Worm (Caenorhabditis elegans) whole organism, L3 larva: ENCODE measurements around the gene ceh-99.

Source experiments
- R02D3.7 ChIP-seq: fragments of 150-350 bp; optimal IDR thresholded peaks from 2 replicates; lab custom pipeline; 2014; ENCODE audit warnings: missing biosample characterization, missing genetic modification characterization
- ZK546.5 ChIP-seq: sonication (generic microtip); optimal IDR thresholded peaks from 2 replicates; lab custom pipeline; 2017; ENCODE audit warnings: missing biosample characterization, missing genetic modification characterization
- aly-2 ChIP-seq: fragments of 150-350 bp; optimal IDR thresholded peaks from 2 replicates; lab custom pipeline; 2014; ENCODE audit warnings: missing biosample characterization, missing genetic modification characterization
- ama-1 ChIP-seq: fragments of 150-350 bp; optimal IDR thresholded peaks from 2 replicates; lab custom pipeline; 2018
- ceh-16 ChIP-seq: sonication (generic microtip); optimal IDR thresholded peaks from 2 replicates; lab custom pipeline; 2017; ENCODE audit warnings: missing biosample characterization, missing genetic modification characterization
- ceh-28 ChIP-seq: fragments of 150-350 bp; optimal IDR thresholded peaks from 2 replicates; lab custom pipeline; 2014; ENCODE audit warnings: missing biosample characterization, missing genetic modification reagents, missing genetic modification characterization
- ceh-82 ChIP-seq: fragments of 150-350 bp; optimal IDR thresholded peaks from 2 replicates; lab custom pipeline; 2014; ENCODE audit warnings: missing biosample characterization, missing genetic modification characterization
- ceh-9 ChIP-seq: sonication (generic microtip); optimal IDR thresholded peaks from 2 replicates; lab custom pipeline; 2018; ENCODE audit warnings: missing biosample characterization, missing genetic modification characterization
- daf-12 ChIP-seq: fragments of 150-350 bp; optimal IDR thresholded peaks from 2 replicates; lab custom pipeline; 2014; ENCODE audit warnings: missing biosample characterization, missing genetic modification reagents, missing genetic modification characterization
- egl-27 ChIP-seq: sonication (generic microtip); optimal IDR thresholded peaks from 4 replicates; lab custom pipeline; 2017; ENCODE audit warnings: missing biosample characterization, missing genetic modification reagents, missing genetic modification characterization
- elt-1 ChIP-seq: fragments of 150-350 bp; optimal IDR thresholded peaks from 2 replicates; lab custom pipeline; 2014; ENCODE audit warnings: missing biosample characterization, missing genetic modification characterization
- elt-2 ChIP-seq: sonication (generic microtip); optimal IDR thresholded peaks from 2 replicates; lab custom pipeline; 2016; ENCODE audit warnings: missing genetic modification reagents, mild to moderate bottlenecking, missing genetic modification characterization, missing compliant biosample characterization
- eor-1 ChIP-seq, 2 experiments: fragments of 150-350 bp; optimal IDR thresholded peaks; 2 replicates each; lab custom pipeline; 2014 to 2018; ENCODE audit warnings: missing biosample characterization in 2 of 2, missing genetic modification characterization in 2 of 2
- fkh-10 ChIP-seq: sonication (generic microtip); optimal IDR thresholded peaks from 2 replicates; lab custom pipeline; 2017; ENCODE audit warnings: missing biosample characterization, missing genetic modification reagents, missing genetic modification characterization
- fos-1 ChIP-seq: fragments of 150-350 bp; optimal IDR thresholded peaks from 2 replicates; lab custom pipeline; 2014; ENCODE audit warnings: missing biosample characterization, missing genetic modification characterization
- hmg-11 ChIP-seq: sonication (generic microtip); optimal IDR thresholded peaks from 2 replicates; lab custom pipeline; 2016; ENCODE audit warnings: missing genetic modification characterization, missing compliant biosample characterization
- jun-1 ChIP-seq: fragments of 150-350 bp; optimal IDR thresholded peaks from 2 replicates; lab custom pipeline; 2014; ENCODE audit warnings: missing biosample characterization, missing genetic modification reagents, missing genetic modification characterization
- lin-15B ChIP-seq: fragments of 150-350 bp; optimal IDR thresholded peaks from 2 replicates; lab custom pipeline; 2014; ENCODE audit warnings: missing biosample characterization, missing genetic modification characterization
- lin-39 ChIP-seq: fragments of 150-350 bp; optimal IDR thresholded peaks from 2 replicates; lab custom pipeline; 2018; ENCODE audit warnings: missing biosample characterization, missing genetic modification reagents, missing genetic modification characterization
- lsy-12 ChIP-seq: sonication (generic microtip); optimal IDR thresholded peaks from 2 replicates; lab custom pipeline; 2016; ENCODE audit warnings: mild to moderate bottlenecking, missing genetic modification characterization, missing compliant biosample characterization
- mml-1 ChIP-seq: fragments of 150-350 bp; sonication (generic microtip); optimal IDR thresholded peaks from 3 replicates; lab custom pipeline; 2014; ENCODE audit warnings: missing biosample characterization, missing genetic modification characterization
- nfya-1 ChIP-seq: sonication (generic microtip); optimal IDR thresholded peaks from 2 replicates; lab custom pipeline; 2017; ENCODE audit warnings: missing genetic modification characterization, mild to moderate bottlenecking, missing compliant biosample characterization, antibody characterized with exemption, moderate library complexity; ENCODE audit not compliant: insufficient read depth
- nhr-11 ChIP-seq: fragments of 150-350 bp; optimal IDR thresholded peaks from 2 replicates; lab custom pipeline; 2014; ENCODE audit warnings: missing biosample characterization, missing genetic modification characterization
- nhr-12 ChIP-seq: fragments of 150-350 bp; optimal IDR thresholded peaks from 2 replicates; lab custom pipeline; 2014; ENCODE audit warnings: missing biosample characterization, missing genetic modification characterization
- nhr-23 ChIP-seq: fragments of 150-350 bp; optimal IDR thresholded peaks from 2 replicates; lab custom pipeline; 2014; ENCODE audit warnings: missing biosample characterization, missing genetic modification reagents, missing genetic modification characterization
- nhr-237 ChIP-seq: fragments of 150-350 bp; optimal IDR thresholded peaks from 2 replicates; lab custom pipeline; 2014; ENCODE audit warnings: missing biosample characterization, missing genetic modification characterization
- nhr-25 ChIP-seq: sonication (generic microtip); optimal IDR thresholded peaks from 2 replicates; lab custom pipeline; 2017; ENCODE audit warnings: missing biosample characterization, missing genetic modification characterization
- nhr-28 ChIP-seq: fragments of 150-350 bp; optimal IDR thresholded peaks from 2 replicates; lab custom pipeline; 2014; ENCODE audit warnings: missing biosample characterization, missing genetic modification characterization
- nhr-43 ChIP-seq: sonication (generic microtip); optimal IDR thresholded peaks from 2 replicates; lab custom pipeline; 2016; ENCODE audit warnings: mild to moderate bottlenecking, missing genetic modification characterization, missing compliant biosample characterization; ENCODE audit not compliant: poor library complexity, severe bottlenecking
- nhr-67 ChIP-seq: fragments of 150-350 bp; optimal IDR thresholded peaks from 2 replicates; lab custom pipeline; 2014; ENCODE audit warnings: missing biosample characterization, missing genetic modification characterization
- nhr-76 ChIP-seq: fragments of 150-350 bp; sonication (generic microtip); optimal IDR thresholded peaks from 5 replicates; lab custom pipeline; 2014; ENCODE audit warnings: missing biosample characterization, missing genetic modification characterization
- nhr-77 ChIP-seq: fragments of 150-350 bp; optimal IDR thresholded peaks from 2 replicates; lab custom pipeline; 2014; ENCODE audit warnings: missing biosample characterization, missing genetic modification characterization
- pha-4 ChIP-seq: fragments of 150-350 bp; optimal IDR thresholded peaks from 2 replicates; lab custom pipeline; 2014; ENCODE audit warnings: missing biosample characterization, missing genetic modification reagents, missing genetic modification characterization
- pqm-1 ChIP-seq: fragments of 150-350 bp; optimal IDR thresholded peaks from 2 replicates; lab custom pipeline; 2017; ENCODE audit warnings: missing biosample characterization, missing genetic modification characterization, inconsistent platforms
- sea-2 ChIP-seq: fragments of 150-350 bp; sonication (generic microtip); optimal IDR thresholded peaks from 4 replicates; lab custom pipeline; 2014; ENCODE audit warnings: missing biosample characterization, missing genetic modification reagents, missing genetic modification characterization
- skn-1 ChIP-seq: fragments of 150-350 bp; optimal IDR thresholded peaks from 2 replicates; lab custom pipeline; 2014; ENCODE audit warnings: missing biosample characterization, missing genetic modification characterization
- snpc-4 ChIP-seq: fragments of 150-350 bp; optimal IDR thresholded peaks from 2 replicates; lab custom pipeline; 2014; ENCODE audit warnings: missing biosample characterization, missing genetic modification characterization
- tbx-2 ChIP-seq: sonication (generic microtip); optimal IDR thresholded peaks from 2 replicates; lab custom pipeline; 2016; ENCODE audit warnings: mild to moderate bottlenecking, missing genetic modification characterization, missing compliant biosample characterization
- unc-62 ChIP-seq: fragments of 150-350 bp; sonication (generic microtip); optimal IDR thresholded peaks from 4 replicates; lab custom pipeline; 2014; ENCODE audit warnings: missing biosample characterization, missing genetic modification reagents, missing genetic modification characterization
- zag-1 ChIP-seq: fragments of 150-350 bp; optimal IDR thresholded peaks from 2 replicates; lab custom pipeline; 2014; ENCODE audit warnings: missing biosample characterization, missing genetic modification characterization
- ztf-4 ChIP-seq: fragments of 150-350 bp; optimal IDR thresholded peaks from 2 replicates; lab custom pipeline; 2014; ENCODE audit warnings: missing biosample characterization, missing genetic modification characterization

ceh-99 gene

ce11 chrII:12491936-12492335 lies 27.8 kb upstream of the ceh-99 start, which contains the start of gene srz-6:
Gene srz-6 (plus strand): TSS chrII:12492236.
- TF ChIP-seq daf-12 (tag; lab: Kevin White, UChicago): no peak
- no peak for TF ChIP-seq nhr-237
- no peak for TF ChIP-seq lin-39
- no peak for TF ChIP-seq jun-1
- no peak for TF ChIP-seq lsy-12 (tag; lab: Kevin White, UChicago)
- no peak for TF ChIP-seq zag-1 (tag; lab: Kevin White, UChicago)
- TF ChIP-seq eor-1 (tag; optimal IDR thresholded peaks at IDR 0.05; lab: Kevin White, UChicago): no peak
- TF ChIP-seq nhr-25 (tag; lab: Kevin White, UChicago): no peak
- no peak for TF ChIP-seq elt-1
- TF ChIP-seq nhr-28 (tag; lab: Kevin White, UChicago): no peak
- no peak for TF ChIP-seq nhr-76
- no peak for TF ChIP-seq fkh-10 (GFP tag; lab: Kevin White, UChicago)
- no peak for TF ChIP-seq fos-1 (tag; lab: Kevin White, UChicago)
- no peak for TF ChIP-seq aly-2 (tag; lab: Kevin White, UChicago)
- no peak for TF ChIP-seq hmg-11 (tag; lab: Kevin White, UChicago)

ce11 chrII:12494067-12494477 lies 25.7 kb upstream of the ceh-99 start:
- TF ChIP-seq elt-1: no peak
- TF ChIP-seq lin-15B (tag; lab: Kevin White, UChicago): no peak
- TF ChIP-seq pha-4 (tag; lab: Kevin White, UChicago): no peak
- no peak for TF ChIP-seq mml-1 (tag; lab: Kevin White, UChicago)

- TF ChIP-seq nhr-12 (tag; lab: Kevin White, UChicago) (no peak), nhr-67 (tag; lab: Kevin White, UChicago) (no peak), fkh-10 (GFP tag; lab: Kevin White, UChicago) (no peak), sea-2 (GFP tag; lab: Kevin White, UChicago) (no peak), lin-39 (peak; percentile 19), egl-27 (peak; percentile 41), skn-1 (tag; lab: Kevin White, UChicago) (peak; percentile 63), pqm-1 (tag; lab: Kevin White, UChicago) (peak; percentile 13), ama-1 (lab: Kevin White, UChicago) (no peak), ztf-4 (tag; lab: Kevin White, UChicago) (no peak), nhr-28 (tag; lab: Kevin White, UChicago) (no peak), nhr-43 (tag; lab: Kevin White, UChicago) (peak; percentile 80), nfya-1 (tag; lab: Kevin White, UChicago) (peak; percentile 66), nhr-237 (no peak), nhr-77 (tag; lab: Kevin White, UChicago) (no peak), ZK546.5 (tag; lab: Kevin White, UChicago) (no peak), ceh-16 (tag; lab: Kevin White, UChicago) (no peak), ceh-9 (no peak), ceh-28 (tag; lab: Kevin White, UChicago) (no peak), jun-1 (peak; percentile 61), unc-62 (GFP tag; lab: Kevin White, UChicago) (no peak), ceh-82 (tag; lab: Kevin White, UChicago) (peak; percentile 32), nhr-23 (tag; lab: Kevin White, UChicago) (peak; percentile 30), elt-2 (tag; lab: Kevin White, UChicago) (peak; percentile 47), nhr-11 (tag; lab: Kevin White, UChicago) (no peak), lin-15B (tag; lab: Kevin White, UChicago) (peak; percentile 35), snpc-4 (peak; percentile 93), nhr-76 (no peak), eor-1 (tag; optimal IDR thresholded peaks at IDR 0.05; lab: Kevin White, UChicago) (no peak), nhr-25 (tag; lab: Kevin White, UChicago) (peak; percentile 31), lsy-12 (tag; lab: Kevin White, UChicago) (peak; percentile 31), hmg-11 (tag; lab: Kevin White, UChicago) (peak; percentile 89), R02D3.7 (peak; percentile 8), tbx-2 (tag; lab: Kevin White, UChicago) (peak; percentile 15)
These were observed 25.1 kb upstream of the ceh-99 start, which contains the start of gene col-85 for ce11 chrII:12494556-12495131. Gene col-85 (minus strand): TSS chrII:12495095.
